Fruit fly (Drosophila melanogaster) whole organism, wandering third instar larva: ENCODE data around the gene mus302.
A peak's percentile ranks its signal among the peaks of the same experiment; 100 is the strongest.

Experiments
- Abd-B ChIP-seq: fragments of >200 bp; optimal IDR thresholded peaks from 2 replicates; lab custom pipeline; 2017; ENCODE audit warnings: missing biosample characterization, missing genetic modification characterization
- CG32264 ChIP-seq: fragments of 200-800 bp; sonication (Bioruptor generic); optimal IDR thresholded peaks from 2 replicates; lab custom pipeline; 2016; ENCODE audit warnings: missing biosample characterization, missing genetic modification characterization
- CG9705 ChIP-seq: fragments of 200-800 bp; sonication (Bioruptor generic); optimal IDR thresholded peaks from 2 replicates; lab custom pipeline; 2018; ENCODE audit warnings: missing biosample characterization, mild to moderate bottlenecking, missing genetic modification characterization
- CrebA ChIP-seq: fragments of 200-800 bp; sonication (Bioruptor generic); optimal IDR thresholded peaks from 2 replicates; lab custom pipeline; 2016; ENCODE audit warnings: missing biosample characterization, mild to moderate bottlenecking, missing genetic modification characterization, borderline replicate concordance
- Dfd ChIP-seq: fragments of >200 bp; optimal IDR thresholded peaks from 2 replicates; lab custom pipeline; 2017; ENCODE audit warnings: missing biosample characterization, missing genetic modification characterization
- Dif ChIP-seq: fragments of 200-275, 200-300 bp; sonication (Bioruptor generic); optimal IDR thresholded peaks from 2 replicates; lab custom pipeline; 2018; ENCODE audit warnings: missing biosample characterization, missing genetic modification characterization; ENCODE audit not compliant: partially characterized antibody
- GATAd ChIP-seq: sonication (Bioruptor generic); optimal IDR thresholded peaks from 2 replicates; lab custom pipeline; 2016; ENCODE audit warnings: missing biosample characterization, missing genetic modification characterization
- HLH106 ChIP-seq: fragments of 200-800 bp; optimal IDR thresholded peaks from 3 replicates; lab custom pipeline; 2019; ENCODE audit warnings: missing biosample characterization, mild to moderate bottlenecking, missing genetic modification characterization, moderate library complexity
- Hnf4 ChIP-seq: fragments of 200-800 bp; sonication (Bioruptor generic); optimal IDR thresholded peaks from 2 replicates; lab custom pipeline; 2016; ENCODE audit warnings: missing biosample characterization, mild to moderate bottlenecking, missing genetic modification characterization
- Hr78 ChIP-seq: fragments of >200 bp; optimal IDR thresholded peaks from 2 replicates; lab custom pipeline; 2017; ENCODE audit warnings: missing biosample characterization, missing genetic modification characterization
- Hr83 ChIP-seq: fragments of 200-300 bp; sonication (Bioruptor generic); optimal IDR thresholded peaks from 2 replicates; lab custom pipeline; 2016; ENCODE audit warnings: missing biosample characterization, mild to moderate bottlenecking, missing genetic modification characterization, moderate library complexity; ENCODE audit not compliant: poor library complexity, severe bottlenecking
- Jra ChIP-seq: sonication (Bioruptor generic); optimal IDR thresholded peaks from 2 replicates; lab custom pipeline; 2016; ENCODE audit warnings: missing biosample characterization, missing genetic modification characterization
- Mio ChIP-seq: sonication (Bioruptor generic); optimal IDR thresholded peaks from 2 replicates; lab custom pipeline; 2016; ENCODE audit warnings: missing biosample characterization, missing genetic modification characterization
- Myc ChIP-seq: fragments of >200 bp; optimal IDR thresholded peaks from 2 replicates; lab custom pipeline; 2017
- N ChIP-seq: fragments of >200 bp; optimal IDR thresholded peaks from 2 replicates; lab custom pipeline; 2018; ENCODE audit warnings: missing biosample characterization, missing external identifiers, missing genetic modification characterization
- OdsH ChIP-seq: fragments of 200-800 bp; sonication (Bioruptor generic); optimal IDR thresholded peaks from 2 replicates; lab custom pipeline; 2016; ENCODE audit warnings: missing biosample characterization, mild to moderate bottlenecking, missing genetic modification characterization
- Rel ChIP-seq, 2 experiments: fragments of 200-800 bp; sonication (Bioruptor generic) in 1 of 2; optimal IDR thresholded peaks; 2 replicates in 1 of 2; 3 replicates in 1 of 2; lab custom pipeline; 2016 to 2019; ENCODE audit warnings: mild to moderate bottlenecking in 2 of 2, missing biosample characterization in 2 of 2, missing genetic modification characterization in 2 of 2, moderate library complexity in 1 of 2
- Sp1 ChIP-seq: fragments of 200-800 bp; sonication (Bioruptor generic); optimal IDR thresholded peaks from 3 replicates; lab custom pipeline; 2019; ENCODE audit warnings: missing biosample characterization, mild to moderate bottlenecking, missing genetic modification characterization, moderate library complexity
- Vsx2 ChIP-seq: fragments of 200-300, 225-300 bp; sonication (Bioruptor generic); optimal IDR thresholded peaks from 2 replicates; lab custom pipeline; 2018; ENCODE audit warnings: missing biosample characterization, missing genetic modification characterization; ENCODE audit not compliant: partially characterized antibody
- br ChIP-seq: fragments of 200-800 bp; sonication (Bioruptor generic); optimal IDR thresholded peaks from 2 replicates; lab custom pipeline; 2016; ENCODE audit warnings: missing biosample characterization, missing genetic modification characterization
- dl ChIP-seq, 2 experiments: fragments of 175-275, 200-275 bp in 1 of 2; fragments of 200-275 bp in 1 of 2; sonication (Bioruptor generic); optimal IDR thresholded peaks; lab custom pipeline; 2018; ENCODE audit warnings: mild to moderate bottlenecking in 2 of 2, missing biosample characterization in 2 of 2, missing genetic modification characterization in 2 of 2, moderate library complexity in 2 of 2; ENCODE audit not compliant: partially characterized antibody in 2 of 2, insufficient read depth in 1 of 2
- dmrt93B ChIP-seq: fragments of 200-800 bp; sonication (Bioruptor generic); optimal IDR thresholded peaks from 2 replicates; lab custom pipeline; 2018; ENCODE audit warnings: missing biosample characterization, mild to moderate bottlenecking, missing genetic modification characterization
- dsf ChIP-seq: sonication (Bioruptor generic); optimal IDR thresholded peaks from 2 replicates; lab custom pipeline; 2016; ENCODE audit warnings: missing biosample characterization, missing genetic modification characterization, borderline replicate concordance
- ey ChIP-seq: fragments of 200-800 bp; sonication (Bioruptor generic); optimal IDR thresholded peaks from 2 replicates; lab custom pipeline; 2016; ENCODE audit warnings: missing biosample characterization, missing genetic modification characterization
- foxo ChIP-seq, 2 experiments: fragments of 200-800 bp; sonication (Bioruptor generic); optimal IDR thresholded peaks; 2 replicates in 1 of 2; 3 replicates in 1 of 2; lab custom pipeline; 2016 to 2017; ENCODE audit warnings: missing biosample characterization in 2 of 2, missing genetic modification characterization in 2 of 2
- fru ChIP-seq: fragments of 200-800 bp; sonication (Bioruptor generic); optimal IDR thresholded peaks from 3 replicates; lab custom pipeline; 2016; ENCODE audit warnings: missing biosample characterization, mild to moderate bottlenecking, missing genetic modification characterization
- h ChIP-seq: fragments of 200-800 bp; sonication (Bioruptor generic); optimal IDR thresholded peaks from 3 replicates; lab custom pipeline; 2016; ENCODE audit warnings: missing biosample characterization, mild to moderate bottlenecking, missing genetic modification characterization
- jim ChIP-seq: fragments of 175-275, 200-325 bp; sonication (Bioruptor generic); optimal IDR thresholded peaks from 2 replicates; lab custom pipeline; 2016; ENCODE audit warnings: missing biosample characterization, mild to moderate bottlenecking, missing genetic modification characterization
- lola ChIP-seq: fragments of >200 bp; optimal IDR thresholded peaks from 2 replicates; lab custom pipeline; 2017; ENCODE audit warnings: missing biosample characterization, missing genetic modification characterization
- pan ChIP-seq: fragments of >200 bp; optimal IDR thresholded peaks from 2 replicates; lab custom pipeline; 2017
- psq ChIP-seq: fragments of 200-800 bp; sonication (Bioruptor generic); optimal IDR thresholded peaks from 3 replicates; lab custom pipeline; 2017; ENCODE audit warnings: missing biosample characterization, mild to moderate bottlenecking, missing genetic modification characterization, moderate library complexity
- rgr ChIP-seq: fragments of 200-800 bp; sonication (Bioruptor generic); optimal IDR thresholded peaks from 3 replicates; lab custom pipeline; 2016; ENCODE audit warnings: missing biosample characterization, mild to moderate bottlenecking, missing genetic modification characterization
- sage ChIP-seq: fragments of 200-800 bp; sonication (Bioruptor generic); optimal IDR thresholded peaks from 2 replicates; lab custom pipeline; 2016; ENCODE audit warnings: missing biosample characterization, mild to moderate bottlenecking, missing genetic modification characterization
- sv ChIP-seq: fragments of 200-800 bp; sonication (Bioruptor generic); optimal IDR thresholded peaks from 3 replicates; lab custom pipeline; 2016; ENCODE audit warnings: missing biosample characterization, missing genetic modification characterization
- tai ChIP-seq: sonication (Bioruptor generic); optimal IDR thresholded peaks from 2 replicates; lab custom pipeline; 2016; ENCODE audit warnings: missing biosample characterization, missing genetic modification characterization
- woc ChIP-seq: sonication (Bioruptor generic); optimal IDR thresholded peaks from 2 replicates; lab custom pipeline; 2016; ENCODE audit warnings: missing biosample characterization, mild to moderate bottlenecking, missing genetic modification characterization

The mus302 gene

dm6 chr3L:16813984-16814383, 34.4 kb upstream of the mus302 start:
- TF ChIP-seq CrebA (no peak), Hnf4 (GFP tag; lab: Kevin White, UChicago) (no peak), sv (GFP tag; lab: Kevin White, UChicago) (no peak), psq (GFP tag; lab: Kevin White, UChicago) (no peak), CG9705 (GFP tag; lab: Kevin White, UChicago) (no peak), fru (GFP tag; lab: Kevin White, UChicago) (no peak), dsf (no peak), h (GFP tag; lab: Kevin White, UChicago) (no peak), Abd-B (GFP tag; lab: Kevin White, UChicago) (no peak), Myc (lab: Kevin White, UChicago) (no peak), GATAd (GFP tag; lab: Kevin White, UChicago) (no peak), jim (GFP tag; lab: Kevin White, UChicago) (no peak), Hr83 (GFP tag; lab: Kevin White, UChicago) (no peak), CG32264 (GFP tag; lab: Kevin White, UChicago) (no peak), foxo (GFP tag; optimal IDR thresholded peaks at IDR 0.05; lab: Kevin White, UChicago) (no peak), rgr (GFP tag; lab: Kevin White, UChicago) (no peak), Sp1 (GFP tag; lab: Kevin White, UChicago) (no peak), Dfd (no peak)
- TF ChIP-seq, all 38 proteins: peak for 0

- TF ChIP-seq woc (GFP tag; lab: Kevin White, UChicago) (peak; percentile 50), Hnf4 (GFP tag; lab: Kevin White, UChicago) (no peak), Dif (GFP tag; lab: Kevin White, UChicago) (no peak), Vsx2 (GFP tag; lab: Kevin White, UChicago) (peak; percentile 45), CG32264 (GFP tag; lab: Kevin White, UChicago) (no peak), Dfd (no peak), br (GFP tag; lab: Kevin White, UChicago) (no peak), Abd-B (GFP tag; lab: Kevin White, UChicago) (no peak), GATAd (GFP tag; lab: Kevin White, UChicago) (no peak), Mio (GFP tag; lab: Kevin White, UChicago) (no peak), dmrt93B (GFP tag; lab: Kevin White, UChicago) (no peak), foxo (GFP tag; optimal IDR thresholded peaks at IDR 0.05; lab: Kevin White, UChicago) (peak in 1 of 2 experiments; percentile 42), pan (lab: Kevin White, UChicago) (no peak), sv (GFP tag; lab: Kevin White, UChicago) (no peak), OdsH (GFP tag; lab: Kevin White, UChicago) (no peak), h (GFP tag; lab: Kevin White, UChicago) (no peak), Myc (lab: Kevin White, UChicago) (no peak), fru (GFP tag; lab: Kevin White, UChicago) (no peak), jim (GFP tag; lab: Kevin White, UChicago) (no peak), Jra (GFP tag; lab: Kevin White, UChicago) (no peak), rgr (GFP tag; lab: Kevin White, UChicago) (no peak), CrebA (no peak), lola (no peak), tai (GFP tag; lab: Kevin White, UChicago) (no peak), dl (GFP tag; optimal IDR thresholded peaks at IDR 0.05; lab: Kevin White, UChicago; ENCODE audit: insufficient read depth in 1 of 2, partially characterized antibody in 2 of 2) (no peak), ey (GFP tag; lab: Kevin White, UChicago) (peak; percentile 35)
Measured at dm6 chr3L:16811908-16812307, 32.4 kb upstream of the mus302 start.

dm6 chr3L:16810512-16810911, 31.0 kb upstream of the mus302 start:
- TF ChIP-seq Hr83 (GFP tag; lab: Kevin White, UChicago) (no peak), Rel (GFP tag; optimal IDR thresholded peaks at IDR 0.05; lab: Kevin White, UChicago) (no peak), Rel (tag; optimal IDR thresholded peaks at IDR 0.05; lab: Kevin White, UChicago) (no peak), sage (GFP tag; lab: Kevin White, UChicago) (no peak), dsf (no peak), OdsH (GFP tag; lab: Kevin White, UChicago) (no peak), Dfd (no peak), Hr78 (GFP tag; lab: Kevin White, UChicago) (no peak), Vsx2 (GFP tag; lab: Kevin White, UChicago) (no peak), foxo (GFP tag; optimal IDR thresholded peaks at IDR 0.05; lab: Kevin White, UChicago) (no peak), N (GFP tag; lab: Kevin White, UChicago) (no peak), CrebA (no peak), HLH106 (tag; lab: Kevin White, UChicago) (no peak), br (GFP tag; lab: Kevin White, UChicago) (no peak), pan (lab: Kevin White, UChicago) (no peak), jim (GFP tag; lab: Kevin White, UChicago) (no peak), dl (GFP tag; optimal IDR thresholded peaks at IDR 0.05; lab: Kevin White, UChicago; ENCODE audit: insufficient read depth in 1 of 2, partially characterized antibody in 2 of 2) (no peak), tai (GFP tag; lab: Kevin White, UChicago) (no peak), sv (GFP tag; lab: Kevin White, UChicago) (no peak), Jra (GFP tag; lab: Kevin White, UChicago) (no peak)
